Worm (Caenorhabditis elegans): ENCODE data around the gene sms-3.

sms-3 gene

ce11 chrIII:1618312-1618711, 17.4 kb upstream of the sms-3 start:
- TF ChIP-seq athp-1 (tag; optimal IDR thresholded peaks at IDR 0.05) (no peak), nhr-90 (tag; optimal IDR thresholded peaks at IDR 0.05) (no peak), die-1 (tag; optimal IDR thresholded peaks at IDR 0.05) (no peak)

- TF ChIP-seq hlh-12 (tag; optimal IDR thresholded peaks at IDR 0.05) (peak; percentile 35), let-607 (tag; optimal IDR thresholded peaks at IDR 0.05) (peak in 1 of 2 experiments; percentile 47), rec-8 (tag; optimal IDR thresholded peaks at IDR 0.05) (peak in 1 of 2 experiments; percentile 41), repo-1 (tag; optimal IDR thresholded peaks at IDR 0.05) (peak; percentile 93), Y53G8AR.9 (GFP tag; conservative IDR thresholded peaks at IDR 0.05) (peak; percentile 69), F37B4.10 (GFP tag; IDR thresholded peaks at IDR 0.05) (no peak), unc-130 (GFP tag; optimal IDR thresholded peaks at IDR 0.05) (peak; percentile 47), ets-4 (GFP tag; optimal IDR thresholded peaks at IDR 0.05) (no peak), pbrm-1 (GFP tag; IDR thresholded peaks at IDR 0.05) (peak; percentile 53; the same call in 1 of the 2 replicates), Y79H2A.3 (GFP tag; conservative IDR thresholded peaks at IDR 0.05) (no peak; the same call in 1 of the 2 replicates), atf-7 (tag; optimal IDR thresholded peaks at IDR 0.05) (peak; percentile 79), ztf-3 (GFP tag; optimal IDR thresholded peaks at IDR 0.05) (peak; percentile 29), T07F8.4 (tag; optimal IDR thresholded peaks at IDR 0.05) (no peak), F23B12.7 (tag; optimal IDR thresholded peaks at IDR 0.05; ENCODE audit: insufficient read depth) (no peak), aptf-3 (GFP tag; IDR thresholded peaks at IDR 0.05) (0 out of 2 replicates have a peak, but pooled peaks have one; percentile 41), chd-7 (tag; optimal IDR thresholded peaks at IDR 0.05) (peak; percentile 89), lir-1 (GFP tag; conservative IDR thresholded peaks at IDR 0.05) (no peak), Y56A3A.18 (GFP tag; IDR thresholded peaks at IDR 0.05) (0 out of 2 replicates have a peak, but pooled peaks have one; percentile 29), hsf-1 (GFP tag; IDR thresholded peaks at IDR 0.05) (peak; percentile 82), madf-3 (GFP tag; IDR thresholded peaks at IDR 0.05) (no peak), zfh-2 (GFP tag; conservative IDR thresholded peaks at IDR 0.05) (no peak), akir-1 (GFP tag; optimal IDR thresholded peaks at IDR 0.05) (no peak), F33H1.4 (GFP tag; IDR thresholded peaks at IDR 0.05) (no peak), C17E4.6 (GFP tag; IDR thresholded peaks at IDR 0.05) (0 out of 2 replicates have a peak, but pooled peaks have one; percentile 17), somi-1 (GFP tag; optimal IDR thresholded peaks at IDR 0.05) (no peak), C06A6.2 (GFP tag; conservative IDR thresholded peaks at IDR 0.05) (no peak), B0035.1 (tag; optimal IDR thresholded peaks at IDR 0.05) (peak; percentile 44), nfya-2 (GFP tag; IDR thresholded peaks at IDR 0.05) (peak; percentile 78), nfya-1 (tag; optimal IDR thresholded peaks at IDR 0.05; ENCODE audit: borderline replicate concordance, insufficient read depth) (no peak), bed-1 (GFP tag; IDR thresholded peaks at IDR 0.05) (no peak), B0019.2 (GFP tag; conservative IDR thresholded peaks at IDR 0.05) (no peak), T26A5.8 (tag; optimal IDR thresholded peaks at IDR 0.05) (peak; percentile 39), aptf-2 (GFP tag; conservative IDR thresholded peaks at IDR 0.05) (no peak), F57A8.1 (GFP tag; optimal IDR thresholded peaks at IDR 0.05) (no peak), tbx-9 (tag; optimal IDR thresholded peaks at IDR 0.05; ENCODE audit: borderline replicate concordance) (peak; percentile 37), egrh-3 (GFP tag; IDR thresholded peaks at IDR 0.05) (no peak), snpc-1.3 (tag; optimal IDR thresholded peaks at IDR 0.05; ENCODE audit: insufficient read depth) (no peak), ceh-91 (GFP tag; IDR thresholded peaks at IDR 0.05) (no peak), pha-4 (tag; optimal IDR thresholded peaks at IDR 0.05) (no peak), ekl-4 (GFP tag; IDR thresholded peaks at IDR 0.05) (peak; percentile 80), lsl-1 (GFP tag; optimal IDR thresholded peaks at IDR 0.05) (peak; percentile 55)
These were observed 15.5 kb upstream of the sms-3 start for ce11 chrIII:1616245-1617026.

Measured in whole organism, young adult.